Worm (Caenorhabditis elegans) whole organism, L4/young adult: Measurements from ENCODE around the gene lgc-11.

ENCODE experiments used
- W03F9.2 ChIP-seq: fragments of 150-350 bp; optimal IDR thresholded peaks from 2 replicates; lab custom pipeline; 2014; ENCODE audit warnings: missing biosample characterization, missing genetic modification characterization
- dao-5 ChIP-seq: sonication (generic microtip); optimal IDR thresholded peaks from 2 replicates; lab custom pipeline; 2016; ENCODE audit warnings: missing genotype, missing genetic modification characterization, moderate library complexity, missing compliant biosample characterization
- him-1 ChIP-seq: sonication (generic microtip); optimal IDR thresholded peaks from 2 replicates; lab custom pipeline; 2016; ENCODE audit warnings: missing genotype, missing genetic modification reagents, missing genetic modification characterization, missing compliant biosample characterization

Gene lgc-11

DNA sequence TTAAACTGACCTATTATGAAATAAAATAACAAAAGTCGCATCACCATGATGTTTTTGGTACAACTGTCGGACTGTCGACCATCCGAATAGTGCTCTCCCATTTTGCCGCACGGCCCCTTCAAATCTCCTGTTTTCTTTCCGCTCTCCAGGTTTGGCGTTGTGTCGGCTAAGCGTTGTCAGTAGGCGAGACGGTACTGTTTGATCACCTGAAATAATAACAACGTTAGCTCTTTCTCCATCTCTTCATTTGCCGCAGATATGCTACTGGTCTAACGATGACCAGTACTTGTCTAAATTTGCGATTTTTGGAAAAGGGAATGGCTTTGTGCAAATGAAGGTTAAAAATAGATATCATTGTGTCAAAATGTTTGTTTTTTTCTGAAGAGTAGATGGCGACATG, 13.1 kb upstream of the lgc-11 start, which contains the start of gene chts-1:
Gene chts-1 (minus strand): TSS at position 101 of the 400 bp plus-strand sequence.
- TF ChIP-seq dao-5 (tag; lab: Kevin White, UChicago) = no peak
- no peak for TF ChIP-seq him-1 (tag; lab: Kevin White, UChicago)
- no peak for TF ChIP-seq W03F9.2

DNA sequence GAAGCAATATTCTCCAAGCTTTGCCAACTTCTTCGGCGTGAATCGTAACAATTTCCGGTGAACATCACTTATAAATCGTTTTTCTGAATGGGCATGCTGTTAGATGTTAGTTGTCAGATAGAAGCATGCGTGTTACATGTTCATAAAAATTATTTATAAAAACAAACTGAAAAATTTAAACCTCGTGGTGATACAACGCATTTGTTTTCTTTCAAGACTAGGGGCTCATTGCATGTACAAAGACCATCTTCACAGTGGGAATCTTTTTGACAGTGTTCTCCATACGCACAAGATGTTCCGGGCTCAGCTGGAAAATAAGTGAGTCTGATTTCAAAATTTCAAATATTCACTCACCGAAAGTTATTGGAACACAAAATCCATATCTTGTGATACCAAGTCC, 6.3 kb upstream of the lgc-11 start:
- no peak for TF ChIP-seq him-1 (tag; lab: Kevin White, UChicago)

DNA sequence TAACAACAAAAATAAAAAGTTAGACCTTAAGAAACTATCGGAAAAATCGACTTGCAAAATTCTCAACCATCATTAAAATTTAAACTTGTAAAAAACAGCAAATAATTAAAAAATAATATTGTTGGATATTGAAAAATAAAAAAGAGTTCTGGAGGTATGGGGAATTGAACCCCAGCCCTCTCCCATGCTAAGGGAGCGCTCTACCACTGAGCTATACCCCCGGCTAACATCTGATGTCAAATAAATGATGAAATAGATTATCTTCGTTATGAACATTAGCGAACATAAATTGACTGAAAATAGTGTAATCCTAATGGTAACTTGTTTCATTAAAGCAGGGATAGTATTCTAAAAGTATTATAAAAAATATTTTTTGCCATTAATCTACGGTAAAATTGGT, 708 bp upstream of the lgc-11 start:
- TF ChIP-seq dao-5 (tag; lab: Kevin White, UChicago) (no peak), W03F9.2 (no peak), him-1 (tag; lab: Kevin White, UChicago) (no peak)

DNA sequence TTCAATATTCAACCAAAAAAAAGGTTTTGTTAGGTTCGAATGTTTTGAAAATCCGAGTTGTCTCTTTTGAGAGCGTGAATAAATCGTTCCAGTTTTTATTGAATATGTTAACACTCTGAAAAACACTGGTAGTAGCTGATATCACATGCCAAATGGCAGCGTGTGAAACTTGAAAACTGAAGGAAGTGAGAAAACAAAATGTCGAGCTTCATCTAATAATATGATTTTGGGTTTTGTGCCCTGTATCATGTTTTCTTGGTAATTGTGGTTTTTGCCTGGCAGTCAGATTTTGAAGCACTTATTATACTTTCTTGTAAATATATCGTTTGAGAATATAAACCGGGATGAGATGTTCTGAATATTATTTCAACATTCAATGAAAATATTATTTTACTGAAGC, 3.6 kb downstream of the lgc-11 start, which contains the start of gene F48E3.6:
Gene F48E3.6 (minus strand): TSS at position 101 of the 400 bp plus-strand sequence.
- no peak for TF ChIP-seq W03F9.2
- TF ChIP-seq dao-5 (tag; lab: Kevin White, UChicago) = no peak
- no peak for TF ChIP-seq him-1 (tag; lab: Kevin White, UChicago)

DNA sequence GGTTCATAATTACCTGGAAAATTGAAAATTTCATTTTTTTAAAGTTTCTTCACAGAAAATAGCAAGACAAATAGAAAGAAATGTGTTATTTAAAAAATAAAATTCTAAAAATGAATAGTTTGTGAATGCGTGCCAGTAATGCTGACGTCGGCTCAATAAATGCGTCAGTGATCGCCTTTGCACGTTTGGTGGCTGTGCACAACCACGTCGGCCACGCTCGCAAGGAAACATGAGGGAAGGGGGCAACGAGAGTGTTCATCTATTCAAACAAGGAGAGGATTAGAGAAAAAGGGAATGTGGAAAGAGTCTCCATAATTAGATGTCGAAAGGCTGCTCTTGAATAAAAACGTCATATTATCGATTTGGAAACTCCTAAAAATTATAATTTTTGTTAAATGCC, 5.5 kb downstream of the lgc-11 start, which contains the start of gene uggt-1:
Gene uggt-1 (minus strand): TSS at position 13 of the 400 bp plus-strand sequence.
- TF ChIP-seq him-1 (tag; lab: Kevin White, UChicago) (peak; percentile 90), dao-5 (tag; lab: Kevin White, UChicago) (no peak), W03F9.2 (no peak)

DNA sequence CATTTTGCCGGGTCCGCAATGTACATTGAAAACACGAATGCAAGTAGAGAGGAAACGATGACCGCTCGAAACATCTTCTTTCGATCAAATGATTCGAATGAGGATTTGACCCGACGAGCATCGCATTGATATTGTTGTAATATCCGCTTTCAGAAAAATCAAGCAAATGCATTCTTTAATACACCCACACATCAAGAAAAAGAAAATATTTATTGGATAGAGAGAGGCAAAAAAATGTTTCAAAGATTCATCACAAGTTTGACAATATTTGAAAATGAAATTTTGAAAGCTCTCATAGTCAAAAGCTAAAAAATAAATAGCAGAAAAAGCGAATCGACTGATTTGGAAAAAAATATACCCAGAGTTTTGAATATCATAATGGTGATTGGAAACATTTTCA, 10.9 kb downstream of the lgc-11 start, which contains the start of gene try-14:
Gene try-14 (minus strand): TSS at position 101 of the 400 bp plus-strand sequence.
- TF ChIP-seq W03F9.2 (no peak), him-1 (tag; lab: Kevin White, UChicago) (no peak), dao-5 (tag; lab: Kevin White, UChicago) (no peak)

DNA sequence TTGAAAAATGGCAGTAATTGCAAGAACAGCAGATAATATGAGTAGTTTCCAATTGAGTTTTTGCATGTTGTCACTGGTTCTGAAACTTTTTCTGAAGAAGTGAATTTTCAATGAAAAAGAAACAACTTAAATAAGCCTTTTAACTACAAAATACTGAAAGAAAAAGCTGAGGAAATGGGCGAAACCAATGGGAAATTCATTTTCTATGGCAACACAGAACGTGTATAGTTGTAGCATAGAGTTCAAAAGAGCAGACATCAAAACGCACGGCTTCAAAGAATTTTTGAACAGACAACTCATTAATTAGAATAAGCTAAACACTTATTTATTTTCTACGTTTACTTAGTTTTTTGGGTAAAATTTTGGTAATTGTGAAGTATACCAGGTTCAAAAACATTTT, 13.4 kb downstream of the lgc-11 start, which contains the start of gene F48E3.2:
Gene F48E3.2 (minus strand): TSS at position 101 of the 400 bp plus-strand sequence.
- TF ChIP-seq dao-5 (tag; lab: Kevin White, UChicago) (no peak), him-1 (tag; lab: Kevin White, UChicago) (no peak), W03F9.2 (no peak)

DNA sequence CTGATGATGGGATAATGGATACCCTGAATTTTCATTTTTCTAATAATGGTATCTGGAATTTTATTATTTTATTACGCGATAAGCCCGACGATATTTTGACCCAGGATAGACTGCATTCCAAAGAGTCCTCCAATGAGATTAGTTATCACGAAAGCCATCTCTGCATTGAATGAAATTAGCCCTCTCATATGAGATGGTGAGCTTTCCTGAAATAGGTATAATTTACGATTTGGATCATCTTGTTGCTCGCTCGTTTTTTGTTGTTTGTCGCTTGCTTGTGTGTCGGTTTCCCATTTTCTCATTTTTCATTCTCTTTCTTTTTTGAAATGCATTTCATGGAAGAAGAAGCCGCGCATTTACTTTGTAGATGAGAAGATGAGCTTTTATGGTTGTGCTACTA, 14.9 kb downstream of the lgc-11 start:
- no peak for TF ChIP-seq him-1 (tag; lab: Kevin White, UChicago)
- TF ChIP-seq dao-5 (tag; lab: Kevin White, UChicago) = no peak
- TF ChIP-seq W03F9.2 = no peak

DNA sequence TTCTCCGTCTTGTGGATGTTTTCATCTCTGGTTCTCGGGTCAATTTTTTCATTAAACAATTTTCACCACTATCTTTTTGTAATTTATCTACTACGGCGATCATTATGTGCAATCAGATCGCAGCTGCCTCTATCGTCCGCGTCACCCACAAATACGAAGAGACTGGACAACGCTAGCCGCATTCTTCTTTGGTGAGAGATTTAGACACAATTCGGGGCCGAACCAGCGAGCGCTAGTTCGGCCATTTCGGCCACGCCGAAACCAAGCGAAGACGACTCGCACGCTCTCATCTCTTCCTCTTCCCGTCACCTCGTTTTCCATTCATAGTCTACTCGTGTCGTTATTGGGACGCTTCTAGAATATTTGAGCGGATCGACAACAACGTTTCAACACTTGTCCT, 20.7 kb downstream of the lgc-11 start, which contains the start of gene gly-12:
Gene gly-12 (plus strand): TSS at position 117 of the 400 bp plus-strand sequence.
- TF ChIP-seq W03F9.2 (no peak), dao-5 (tag; lab: Kevin White, UChicago) (no peak), him-1 (tag; lab: Kevin White, UChicago) (no peak)

DNA sequence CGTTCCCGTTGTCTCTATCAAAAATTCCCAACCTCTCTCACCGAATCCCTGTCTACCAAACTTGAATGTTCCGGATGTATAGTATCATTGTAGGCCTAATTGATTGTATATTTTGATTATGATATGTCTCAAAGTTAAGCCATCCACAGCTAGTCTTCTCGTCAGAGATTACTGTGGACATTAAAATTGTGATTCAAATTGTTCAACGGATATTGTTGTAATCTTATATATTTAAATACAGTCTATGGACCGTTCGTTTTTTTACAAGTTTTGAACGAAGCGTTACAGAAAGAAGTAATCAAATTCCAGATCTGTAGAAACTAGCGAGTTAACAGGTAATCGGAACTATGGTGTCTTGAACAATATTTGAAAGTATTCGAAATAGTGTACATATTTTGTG, 25.7 kb downstream of the lgc-11 start, which contains the start of gene F48E3.9:
Gene F48E3.9 (plus strand): TSS at position 301 of the 400 bp plus-strand sequence.
- TF ChIP-seq W03F9.2 (no peak), dao-5 (tag; lab: Kevin White, UChicago) (no peak), him-1 (tag; lab: Kevin White, UChicago) (no peak)

DNA sequence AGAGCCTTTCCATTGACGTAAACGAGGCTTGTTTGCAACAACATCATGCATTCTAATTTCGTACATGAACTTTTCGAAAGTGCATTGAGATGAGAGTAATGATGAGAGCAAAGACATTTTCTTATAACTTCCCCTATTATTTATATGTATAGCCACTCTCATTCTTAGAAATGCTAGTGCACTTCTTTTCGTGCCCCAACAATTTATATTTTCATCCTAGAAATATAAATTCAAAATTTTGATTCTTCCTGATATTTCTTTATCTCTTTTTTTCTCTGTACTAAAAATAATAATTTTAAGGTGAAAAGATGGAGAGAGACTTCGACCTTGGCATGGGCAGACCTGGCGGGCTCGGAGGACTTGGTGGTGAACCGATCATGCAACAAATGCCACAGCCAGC, 27.5 kb downstream of the lgc-11 start, which contains the start of gene mek-1:
Gene mek-1 (plus strand): TSS at position 301 of the 400 bp plus-strand sequence.
- TF ChIP-seq dao-5 (tag; lab: Kevin White, UChicago) = no peak
- TF ChIP-seq him-1 (tag; lab: Kevin White, UChicago) = no peak
- no peak for TF ChIP-seq W03F9.2

DNA sequence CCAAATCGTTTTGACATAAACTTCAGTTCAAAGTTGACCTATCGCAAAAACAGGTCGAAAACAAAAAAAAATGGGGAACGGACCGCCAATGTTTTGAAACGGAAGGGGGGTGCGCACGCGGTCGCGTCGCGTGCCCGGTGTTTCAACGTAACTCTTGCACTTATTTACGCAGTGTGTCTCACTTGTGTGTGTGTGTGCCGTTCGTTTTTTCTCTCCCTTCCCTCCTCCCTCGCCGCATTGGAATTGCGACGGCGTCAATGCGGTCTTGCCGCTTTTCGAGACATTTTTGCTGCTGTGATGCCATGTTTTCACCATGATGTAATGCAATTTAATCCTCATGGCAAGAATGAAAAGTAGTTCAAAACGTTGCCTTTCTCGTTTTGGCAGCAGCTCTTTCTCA, 28.0 kb downstream of the lgc-11 start:
- TF ChIP-seq W03F9.2 = no peak
- no peak for TF ChIP-seq him-1 (tag; lab: Kevin White, UChicago)
- TF ChIP-seq dao-5 (tag; lab: Kevin White, UChicago) = no peak

DNA sequence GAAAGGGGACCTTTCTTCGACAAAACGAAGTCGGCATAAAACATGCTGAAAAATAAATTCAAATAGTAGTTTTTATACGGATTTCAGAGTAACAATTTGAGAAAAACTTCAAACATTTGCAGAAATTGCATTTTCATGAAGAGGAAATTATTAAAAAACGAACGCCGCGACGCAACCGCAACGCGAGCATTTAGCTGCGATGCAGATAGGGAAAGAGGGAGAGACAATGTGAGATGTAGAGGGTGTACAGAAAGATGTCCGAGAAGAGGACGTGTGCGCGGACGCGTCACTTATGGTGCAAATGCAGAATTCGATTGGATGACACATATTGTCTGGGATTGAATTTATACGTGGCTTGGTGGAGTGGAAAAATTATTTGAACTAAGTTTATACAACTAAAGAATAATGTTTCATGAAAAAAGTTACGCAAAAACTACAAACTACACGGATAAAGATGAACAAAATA, 31.4 kb downstream of the lgc-11 start, which contains the start of gene coh-1:
Gene coh-1 (minus strand): TSS at position 51 of the 466 bp plus-strand sequence.
- TF ChIP-seq W03F9.2 = no peak

DNA sequence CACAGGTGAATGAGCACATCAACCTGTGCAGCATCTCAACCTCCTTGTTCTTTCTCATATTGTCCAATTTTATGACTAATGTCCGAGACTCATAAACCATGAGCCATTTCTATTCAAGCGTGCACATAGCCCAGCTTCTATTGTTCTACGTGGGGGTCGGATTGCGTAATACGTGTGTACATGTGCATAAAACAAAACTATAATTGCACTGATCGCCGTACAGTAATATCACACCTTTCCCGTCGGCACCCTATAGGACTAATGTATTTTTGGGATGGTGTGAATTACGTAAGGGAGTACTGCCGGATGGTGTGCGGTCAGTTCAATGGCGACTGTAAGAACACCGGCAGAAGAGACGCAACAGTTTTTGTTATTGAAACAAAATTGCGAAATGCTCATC, 36.5 kb downstream of the lgc-11 start:
- no peak for TF ChIP-seq dao-5 (tag; lab: Kevin White, UChicago)
- no peak for TF ChIP-seq him-1 (tag; lab: Kevin White, UChicago)
- TF ChIP-seq W03F9.2 = no peak

DNA sequence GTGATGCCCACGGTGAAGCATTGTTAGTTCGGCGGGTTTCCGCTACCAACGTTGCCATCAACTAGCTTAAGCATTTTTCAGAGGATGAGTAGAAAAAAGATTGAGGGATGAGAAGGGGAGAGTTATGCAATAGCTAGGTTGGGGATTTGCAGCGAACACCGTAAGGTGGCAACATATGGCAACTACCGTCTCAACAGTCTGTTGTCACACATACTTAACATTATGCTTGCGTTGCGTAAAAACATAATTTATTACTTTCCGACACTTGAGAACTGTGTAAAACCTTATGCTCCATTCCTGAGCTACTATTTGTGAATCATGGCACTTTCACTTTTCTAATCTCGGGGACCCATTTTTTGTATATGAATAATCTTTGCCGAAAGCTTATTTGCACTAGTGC, 39.8 kb downstream of the lgc-11 start:
- TF ChIP-seq W03F9.2 = no peak
- TF ChIP-seq him-1 (tag; lab: Kevin White, UChicago) = no peak
- no peak for TF ChIP-seq dao-5 (tag; lab: Kevin White, UChicago)
